Worm (Caenorhabditis elegans): Measurements from ENCODE around the gene nrf-5.

ce11 chrV:13854306-13854705 lies 26.2 kb downstream of the nrf-5 start, which contains the start of gene ttr-21:
- TF ChIP-seq W03F9.2 (tag; optimal IDR thresholded peaks at IDR 0.05) (no peak), dao-5 (tag; optimal IDR thresholded peaks at IDR 0.05) (no peak), him-1 (tag; optimal IDR thresholded peaks at IDR 0.05) (no peak)
